Fruit fly (Drosophila melanogaster) whole organism, embryonic: ENCODE data around the gene Nmdar2.

Source experiments
- Bdp1 ChIP-seq: fragments of 200-800 bp; sonication (Bioruptor generic); optimal IDR thresholded peaks from 3 replicates; lab custom pipeline; 2016; ENCODE audit warnings: missing biosample characterization, missing genetic modification characterization
- CG12071 ChIP-seq: fragments of 200-800 bp; sonication (Bioruptor generic); optimal IDR thresholded peaks from 3 replicates; lab custom pipeline; 2018; ENCODE audit warnings: missing biosample characterization, mild to moderate bottlenecking, missing genetic modification characterization
- CG8478 ChIP-seq: fragments of >200 bp; optimal IDR thresholded peaks from 2 replicates; lab custom pipeline; 2018
- Lhr ChIP-seq: fragments of 200-800 bp; sonication (Bioruptor generic); optimal IDR thresholded peaks from 3 replicates; lab custom pipeline; 2017; ENCODE audit warnings: mild to moderate bottlenecking, missing biosample characterization, missing genetic modification reagents, missing genetic modification characterization
- nom ChIP-seq: fragments of 200-800 bp; sonication (Bioruptor generic); optimal IDR thresholded peaks from 2 replicates; lab custom pipeline; 2017; ENCODE audit warnings: missing biosample characterization, missing genetic modification characterization, mild to moderate bottlenecking, moderate library complexity, missing genetic modification reagents

DNA sequence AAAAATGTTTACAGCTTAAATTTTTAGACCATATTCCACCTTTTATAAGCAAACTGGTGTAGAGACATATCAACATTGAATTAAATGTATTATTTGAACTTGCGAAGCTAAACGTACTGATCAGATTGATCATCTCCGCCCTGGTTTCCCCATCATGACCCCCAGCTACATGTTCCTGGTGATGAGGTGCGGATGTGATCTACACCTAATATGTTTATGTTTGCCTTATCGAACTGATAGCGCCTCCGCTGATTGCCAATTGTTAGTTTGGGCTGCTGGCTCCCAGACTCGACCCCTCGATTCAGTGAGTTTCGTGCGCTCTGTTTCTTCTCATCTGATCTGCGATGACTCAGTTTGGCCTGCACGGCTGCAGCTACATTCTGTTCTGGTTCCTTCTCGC lies 35.4 kb downstream of the Nmdar2 start, which contains the start of gene CG14780:
- TF ChIP-seq CG8478 (lab: Kevin White, UChicago): no peak
- no peak for TF ChIP-seq CG12071
- no peak for TF ChIP-seq Lhr (GFP tag; lab: Kevin White, UChicago)
- no peak for TF ChIP-seq Bdp1 (GFP tag; lab: Kevin White, UChicago)
- no peak for TF ChIP-seq nom
